Worm (Caenorhabditis elegans) whole organism, L1 larva: ENCODE measurements around the gene K03H1.9.

ENCODE experiments used
- aly-2 ChIP-seq: fragments of 150-350 bp; optimal IDR thresholded peaks from 2 replicates; lab custom pipeline; 2014; ENCODE audit warnings: missing biosample characterization, missing genetic modification characterization
- blmp-1 ChIP-seq: fragments of 150-350 bp; optimal IDR thresholded peaks from 2 replicates; lab custom pipeline; 2014; ENCODE audit warnings: missing biosample characterization, missing genetic modification characterization
- ces-1 ChIP-seq: fragments of 150-350 bp; optimal IDR thresholded peaks from 2 replicates; lab custom pipeline; 2014; ENCODE audit warnings: missing biosample characterization, missing genetic modification reagents, missing genetic modification characterization
- fkh-10 ChIP-seq: sonication (generic microtip); optimal IDR thresholded peaks from 2 replicates; lab custom pipeline; 2017; ENCODE audit warnings: missing biosample characterization, missing genetic modification reagents, missing genetic modification characterization
- fos-1 ChIP-seq: fragments of 150-350 bp; optimal IDR thresholded peaks from 2 replicates; lab custom pipeline; 2014; ENCODE audit warnings: missing biosample characterization, missing genetic modification characterization
- mdl-1 ChIP-seq, 2 experiments: fragments of 150-350 bp; optimal IDR thresholded peaks; 2 replicates each; lab custom pipeline; 2014 to 2017; ENCODE audit warnings: missing biosample characterization in 2 of 2, missing genetic modification characterization in 2 of 2, inconsistent platforms in 1 of 2
- nhr-11 ChIP-seq: fragments of 150-350 bp; optimal IDR thresholded peaks from 2 replicates; lab custom pipeline; 2014; ENCODE audit warnings: missing biosample characterization, missing genetic modification characterization
- snu-23 ChIP-seq: sonication (generic microtip); optimal IDR thresholded peaks from 2 replicates; lab custom pipeline; 2016; ENCODE audit warnings: missing genetic modification characterization, missing compliant biosample characterization
- sox-4 ChIP-seq: sonication (generic microtip); optimal IDR thresholded peaks from 2 replicates; lab custom pipeline; 2016; ENCODE audit warnings: missing genetic modification characterization, missing compliant biosample characterization
- unc-30 ChIP-seq: sonication (generic microtip); optimal IDR thresholded peaks from 2 replicates; lab custom pipeline; 2017; ENCODE audit warnings: missing biosample characterization, missing genetic modification characterization
- ztf-4 ChIP-seq: fragments of 150-350 bp; optimal IDR thresholded peaks from 2 replicates; lab custom pipeline; 2014; ENCODE audit warnings: missing biosample characterization, missing genetic modification characterization

ce11 chrIII:9986827-9987429, 45.6 kb upstream of the K03H1.9 start, which contains the start of gene C05B5.12:
- no peak for TF ChIP-seq aly-2 (tag; lab: Kevin White, UChicago)
- no peak for TF ChIP-seq sox-4 (tag; lab: Kevin White, UChicago)
- TF ChIP-seq unc-30 = no peak
- no peak for TF ChIP-seq fos-1 (tag; lab: Kevin White, UChicago)
- TF ChIP-seq ztf-4 (tag; lab: Kevin White, UChicago) = no peak
- TF ChIP-seq mdl-1 (tag; optimal IDR thresholded peaks at IDR 0.05; lab: Kevin White, UChicago) = no peak
- no peak for TF ChIP-seq blmp-1 (tag; lab: Kevin White, UChicago)
- TF ChIP-seq snu-23 (GFP tag; lab: Kevin White, UChicago) = no peak
- TF ChIP-seq ces-1 (GFP tag; lab: Kevin White, UChicago) = no peak
- TF ChIP-seq nhr-11 (tag; lab: Kevin White, UChicago) = no peak
- TF ChIP-seq fkh-10 (GFP tag; lab: Kevin White, UChicago) = no peak
